Worm (Caenorhabditis elegans): ENCODE data around the gene F45D11.11.
"Not testable (repeated sequence)": the region's sequence is repeated elsewhere in the genome, so short reads cannot be mapped to it uniquely, and the experiment has no call there.

F45D11.11 gene

DNA sequence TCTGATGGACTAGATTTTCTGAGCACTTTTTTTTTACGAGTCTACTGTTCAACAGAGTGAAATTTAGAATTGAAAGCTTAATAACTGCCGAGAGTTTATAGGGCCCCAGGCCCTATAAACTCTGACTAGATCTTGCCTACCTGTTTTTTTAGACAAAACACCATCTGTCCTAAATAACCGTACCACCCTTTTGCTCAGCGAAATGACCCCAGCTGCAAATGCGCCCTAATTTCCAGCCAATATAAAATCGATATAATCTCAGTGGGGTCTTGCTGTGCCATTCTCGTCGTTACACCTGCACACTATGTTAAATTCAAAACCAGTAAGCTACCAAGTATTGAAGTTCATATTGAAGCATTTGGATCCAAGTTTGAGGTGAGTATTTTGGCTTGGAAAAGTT lies 22.0 kb downstream of the F45D11.11 start, which contains the start of gene fbxc-14:
Gene fbxc-14, plus strand, starts transcription at position 301 of the 400 bp plus-strand sequence.
- no peak for TF ChIP-seq unc-62 (GFP tag; optimal IDR thresholded peaks at IDR 0.05)

DNA sequence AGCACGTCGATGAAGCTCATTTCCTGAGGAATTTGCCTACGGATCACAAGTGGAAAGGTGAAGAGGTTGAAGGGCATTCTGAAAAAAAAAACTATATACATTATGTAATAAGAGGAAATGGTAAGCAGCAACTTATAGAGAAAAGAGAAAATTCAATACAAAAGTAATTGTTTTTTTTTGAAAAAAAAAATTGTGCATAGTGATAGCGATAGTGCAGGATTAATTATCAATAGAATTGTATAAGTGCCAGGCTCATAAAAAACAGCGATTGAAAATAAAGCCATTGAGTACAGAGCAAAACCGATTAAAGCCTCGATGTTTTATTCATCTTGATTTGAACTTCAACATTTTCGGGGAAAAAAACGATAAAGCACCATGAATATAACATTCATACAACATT lies 23.2 kb downstream of the F45D11.11 start, which contains the start of gene C32B5.15:
Gene C32B5.15, minus strand, starts transcription at position 101 of the 400 bp plus-strand sequence.
- TF ChIP-seq unc-62 (GFP tag; optimal IDR thresholded peaks at IDR 0.05): no peak

DNA sequence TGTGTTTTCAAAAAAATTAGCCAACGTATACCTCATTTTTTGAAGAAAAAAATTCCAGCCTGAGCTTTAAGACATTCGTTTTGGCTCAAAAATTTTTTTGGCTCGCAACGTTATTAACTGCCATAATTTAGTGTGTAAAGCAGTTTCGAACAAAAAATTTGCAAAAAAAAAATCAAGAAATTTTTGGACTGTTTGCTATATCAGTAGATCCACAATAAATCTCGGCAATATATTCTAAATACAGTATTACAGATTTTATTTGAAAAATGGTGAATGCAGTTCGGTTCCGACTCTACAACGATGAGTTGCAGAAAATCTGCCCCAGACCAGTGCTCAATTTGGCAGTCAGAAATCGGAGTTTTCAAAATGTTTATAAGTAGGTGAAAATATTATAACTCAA lies 27.9 kb downstream of the F45D11.11 start, which contains the start of gene C32B5.6:
Gene C32B5.6, plus strand, starts transcription at position 301 of the 400 bp plus-strand sequence.
- TF ChIP-seq unc-62 (GFP tag; optimal IDR thresholded peaks at IDR 0.05): not testable (repeated sequence)

DNA sequence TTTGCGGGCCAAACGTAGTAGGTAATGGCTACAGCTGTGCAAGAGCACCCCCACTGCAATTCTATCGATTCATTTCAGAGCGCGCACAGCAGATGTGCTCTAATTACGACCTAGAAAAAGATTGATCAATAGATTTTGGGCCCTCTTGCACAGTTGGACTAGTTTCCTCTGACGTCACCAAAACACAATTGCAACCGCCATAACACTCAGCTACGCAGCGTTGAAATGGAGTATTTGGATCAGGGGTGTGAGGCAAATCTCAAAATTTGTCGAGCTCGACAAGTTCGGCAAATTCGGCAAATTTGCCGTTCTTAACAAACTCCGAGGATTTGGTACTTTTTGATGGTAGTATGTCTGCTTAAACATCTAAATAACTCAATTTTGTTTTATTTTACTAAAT lies 29.1 kb downstream of the F45D11.11 start, which contains the start of gene fbxc-18:
Gene fbxc-18, minus strand, starts transcription at position 101 of the 400 bp plus-strand sequence.
- TF ChIP-seq unc-62 (GFP tag; optimal IDR thresholded peaks at IDR 0.05): not testable (repeated sequence)

DNA sequence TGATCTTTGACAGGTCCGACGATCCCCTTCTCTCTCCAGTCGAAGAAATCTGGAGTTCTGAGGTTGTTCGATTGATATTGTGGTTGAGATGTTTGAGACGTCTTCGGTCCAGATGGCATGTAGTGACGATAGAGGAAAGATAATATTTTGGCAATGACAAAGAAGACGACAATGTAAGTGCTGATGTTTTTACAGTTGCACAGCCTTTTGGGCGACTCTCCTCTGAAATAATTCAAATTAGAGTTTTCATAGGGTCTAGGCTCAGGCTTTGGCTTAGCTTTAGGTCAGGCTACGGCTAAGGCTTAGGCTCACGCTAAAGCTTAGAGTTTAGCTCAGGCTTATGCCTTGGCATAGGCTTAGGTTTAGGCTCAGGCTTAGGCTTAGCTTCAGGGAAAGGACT lies 34.1 kb downstream of the F45D11.11 start, which contains the start of gene C32B5.13:
Gene C32B5.13, minus strand, starts transcription at position 101 of the 400 bp plus-strand sequence.
- no peak for TF ChIP-seq unc-62 (GFP tag; optimal IDR thresholded peaks at IDR 0.05)

DNA sequence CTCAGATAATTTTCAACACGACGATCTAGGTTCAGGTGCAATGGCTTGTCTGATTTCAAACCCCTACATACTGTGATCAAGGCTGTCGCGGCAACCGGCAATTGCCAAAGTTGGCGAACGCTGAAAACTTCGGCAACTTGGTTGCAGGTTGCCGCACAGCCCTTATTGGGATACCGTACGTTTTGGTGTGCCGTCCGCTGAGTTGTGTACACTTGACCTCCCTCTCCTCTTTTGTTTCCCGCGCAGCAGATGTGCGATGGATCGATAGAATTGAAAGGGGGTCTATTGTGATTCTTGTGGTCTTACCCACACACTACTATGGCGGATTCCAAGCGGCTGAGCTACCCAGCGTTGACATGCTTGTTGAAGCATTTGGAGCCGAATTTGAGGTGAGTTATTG lies 35.8 kb downstream of the F45D11.11 start, which contains the start of the genes C32B5.18 and C32B5.7:
Gene C32B5.18, plus strand, starts transcription at position 301 of the 400 bp plus-strand sequence.
Gene C32B5.7, plus strand, starts transcription at position 311 of the 400 bp plus-strand sequence.
- TF ChIP-seq unc-62 (GFP tag; optimal IDR thresholded peaks at IDR 0.05): no peak

DNA sequence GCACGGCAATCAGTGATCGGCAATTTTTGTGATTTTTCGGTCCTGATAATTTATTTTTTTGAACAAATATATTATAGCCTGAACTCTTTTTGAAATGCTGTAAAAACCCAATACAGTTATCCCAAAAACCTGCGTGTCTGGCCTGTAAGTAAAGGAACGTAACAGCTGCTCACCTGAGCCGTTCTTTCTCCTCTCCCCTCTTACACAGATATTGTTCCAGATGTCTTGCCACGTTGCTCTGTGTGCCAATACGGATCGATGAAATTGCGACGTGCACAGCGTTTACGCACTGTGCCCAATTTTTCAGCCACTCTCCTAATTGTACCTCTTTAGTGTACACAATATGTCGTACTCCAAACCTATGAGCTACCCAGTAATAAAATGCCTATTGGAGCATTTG lies 37.4 kb downstream of the F45D11.11 start, which contains the start of gene sdz-4:
Gene sdz-4, plus strand, starts transcription at position 301 of the 400 bp plus-strand sequence.
- no peak for TF ChIP-seq unc-62 (GFP tag; optimal IDR thresholded peaks at IDR 0.05)

DNA sequence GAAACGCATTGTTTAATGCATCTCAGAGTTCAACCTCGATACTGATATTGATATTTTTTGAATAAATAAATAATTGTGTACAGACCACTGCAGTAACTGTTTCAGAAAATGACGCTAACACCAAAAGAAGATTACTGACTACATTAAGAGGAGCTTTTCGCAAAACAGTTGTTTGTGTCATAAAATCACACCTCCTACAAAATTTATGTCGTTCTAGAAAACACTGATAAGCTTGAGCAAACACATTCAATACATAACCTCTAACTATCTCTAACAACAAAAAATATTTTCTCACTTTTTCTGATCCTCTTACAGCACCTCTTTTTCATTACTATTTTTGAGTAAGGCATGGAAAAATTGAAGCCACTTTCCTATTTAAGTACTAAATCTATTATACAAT lies 41.4 kb downstream of the F45D11.11 start, which contains the start of gene fbxc-7:
Gene fbxc-7, plus strand, starts transcription at position 301 of the 400 bp plus-strand sequence.
- TF ChIP-seq unc-62 (GFP tag; optimal IDR thresholded peaks at IDR 0.05): not testable (repeated sequence)

DNA sequence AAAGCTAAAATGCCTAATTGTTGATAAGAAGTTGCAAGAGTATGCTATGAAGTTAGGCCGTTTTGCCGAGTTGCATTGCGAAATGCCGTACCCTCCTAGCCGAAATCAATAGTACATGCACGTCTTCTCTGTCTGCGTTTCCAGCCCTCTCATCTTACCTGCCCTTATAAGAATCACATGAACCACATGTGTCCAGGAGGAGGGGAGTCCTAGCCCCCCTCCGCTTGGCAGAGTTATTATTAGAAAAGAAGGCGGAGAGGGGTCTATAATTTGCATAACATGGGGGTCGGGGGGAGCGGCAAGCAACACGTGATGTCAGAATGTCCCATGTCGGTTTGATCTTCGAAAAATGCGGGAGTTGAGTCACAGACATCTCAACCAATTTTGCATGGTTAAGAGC lies 43.0 kb downstream of the F45D11.11 start:
- no peak for TF ChIP-seq unc-62 (GFP tag; optimal IDR thresholded peaks at IDR 0.05)

DNA sequence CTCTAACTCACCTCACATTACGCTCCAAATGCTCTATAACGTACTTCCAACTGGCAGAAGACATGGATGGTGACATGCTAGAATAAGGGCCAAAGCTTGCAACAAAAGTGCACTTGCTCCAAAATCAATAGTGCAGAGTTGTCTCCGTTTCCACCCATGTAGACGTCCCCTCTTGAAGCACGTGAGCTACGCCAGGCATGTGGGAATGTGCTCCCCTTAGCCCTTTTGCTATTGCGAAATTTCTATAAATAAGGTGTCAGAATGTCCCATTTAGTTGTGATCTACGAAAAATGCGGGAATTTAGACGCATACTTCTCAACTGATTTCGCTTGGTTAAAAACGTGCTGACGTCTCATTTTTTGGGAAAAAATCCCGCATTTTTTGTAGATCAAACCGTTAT lies 45.6 kb downstream of the F45D11.11 start:
- TF ChIP-seq unc-62 (GFP tag; optimal IDR thresholded peaks at IDR 0.05): no peak

DNA sequence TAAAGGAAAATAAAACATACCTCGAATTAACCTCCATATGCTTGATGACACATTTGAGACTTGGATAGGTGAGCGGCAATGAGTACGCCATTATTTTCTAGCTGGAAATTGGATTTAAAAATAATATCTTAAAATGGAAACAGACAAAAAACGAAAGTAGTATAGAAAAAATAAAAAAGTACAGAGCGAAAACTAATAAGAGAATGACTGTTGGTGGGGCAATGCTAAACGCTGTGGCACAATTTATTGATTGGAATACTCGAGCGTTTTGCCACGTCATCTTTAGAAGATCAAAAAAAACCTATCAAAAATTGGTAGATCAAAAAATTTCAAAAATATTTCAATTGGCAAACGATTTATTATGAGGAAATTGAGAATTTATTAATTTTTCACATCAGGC lies 47.9 kb downstream of the F45D11.11 start, which contains the start of gene fbxc-32:
Gene fbxc-32, minus strand, starts transcription at position 101 of the 400 bp plus-strand sequence.
- no peak for TF ChIP-seq unc-62 (GFP tag; optimal IDR thresholded peaks at IDR 0.05)

Data from whole organism, dauer.